Worm (Caenorhabditis elegans) whole organism, young adult: ENCODE measurements around the gene T04C9.2.

ENCODE experiments used
- C06A6.2 ChIP-seq: fragments of 200-800 bp; sonication (Bioruptor generic); conservative IDR thresholded peaks from 2 replicates; pipeline ENCODE4 v1.3.6; 2022; ENCODE audit warnings: missing genetic modification characterization, missing compliant biosample characterization
- C17E4.6 ChIP-seq: fragments of 200-800 bp; sonication (Bioruptor generic); IDR thresholded peaks from 2 replicates; pipeline ENCODE4 v1.3.6; 2022; ENCODE audit warnings: missing genetic modification reagents, missing genetic modification characterization, missing compliant biosample characterization
- D2030.7 ChIP-seq: fragments of 200-800 bp; sonication (Bioruptor generic); IDR thresholded peaks from 2 replicates; pipeline ENCODE4 v1.3.6; 2022; ENCODE audit warnings: missing genetic modification reagents, missing genetic modification characterization, missing compliant biosample characterization
- F23B12.7 ChIP-seq: sonication (generic microtip); optimal IDR thresholded peaks from 2 replicates; lab custom pipeline; 2017; ENCODE audit warnings: missing genetic modification characterization, mild to moderate bottlenecking, missing compliant biosample characterization, antibody characterized with exemption, moderate library complexity; ENCODE audit not compliant: insufficient read depth
- F52B5.7 ChIP-seq: sonication (generic microtip); optimal IDR thresholded peaks from 2 replicates; lab custom pipeline; 2016; ENCODE audit warnings: mild to moderate bottlenecking, missing genetic modification characterization, missing compliant biosample characterization
- K12H6.12 ChIP-seq: fragments of 200-800 bp; sonication (Bioruptor generic); optimal IDR thresholded peaks from 2 replicates; lab custom pipeline; 2018; ENCODE audit warnings: mild to moderate bottlenecking, missing genetic modification characterization, missing compliant biosample characterization
- Y53G8AR.9 ChIP-seq: fragments of 200-800 bp; sonication (Bioruptor generic); conservative IDR thresholded peaks from 2 replicates; pipeline ENCODE4 v1.3.6; 2022; ENCODE audit warnings: missing genetic modification reagents, missing genetic modification characterization, missing compliant biosample characterization
- akir-1 ChIP-seq: fragments of 200-800 bp; sonication (Bioruptor generic); optimal IDR thresholded peaks from 2 replicates; lab custom pipeline; 2018; ENCODE audit warnings: mild to moderate bottlenecking, missing genetic modification characterization, moderate library complexity, missing compliant biosample characterization
- ama-1 ChIP-seq, 3 experiments: fragments of 150-350 bp in 1 of 3; sonication (generic microtip) in 2 of 3; optimal IDR thresholded peaks; 2 replicates each; lab custom pipeline; 2014 to 2018; ENCODE audit warnings: missing biosample characterization in 2 of 3, missing genetic modification characterization in 2 of 3, missing genetic modification reagents in 2 of 3
- aptf-3 ChIP-seq: fragments of 200-800 bp; sonication (Bioruptor generic); IDR thresholded peaks from 2 replicates; pipeline ENCODE4 v1.3.6; 2022; ENCODE audit warnings: missing genetic modification characterization, missing compliant biosample characterization
- attf-6 ChIP-seq: fragments of 200-800 bp; sonication (Bioruptor generic); IDR thresholded peaks from 2 replicates; pipeline ENCODE4 v1.3.6; 2022; ENCODE audit warnings: missing genetic modification reagents, missing genetic modification characterization, missing compliant biosample characterization
- bed-1 ChIP-seq: fragments of 200-800 bp; sonication (Bioruptor generic); IDR thresholded peaks from 2 replicates; pipeline ENCODE4 v1.3.6; 2022; ENCODE audit warnings: missing genetic modification reagents, missing genetic modification characterization, missing compliant biosample characterization
- bed-2 ChIP-seq: fragments of 200-800 bp; sonication (Bioruptor generic); IDR thresholded peaks from 2 replicates; pipeline ENCODE4 v1.3.6; 2022; ENCODE audit warnings: missing genetic modification reagents, missing genetic modification characterization, missing compliant biosample characterization
- cebp-1 ChIP-seq, 2 experiments: fragments of 200-800 bp in 1 of 2; sonication (Bioruptor generic) in 1 of 2; sonication (generic microtip) in 1 of 2; IDR thresholded peaks in 1 of 2; optimal IDR thresholded peaks in 1 of 2; 2 replicates each; pipeline versions ENCODE4 v1.3.6 to Lab custom; 2017 to 2022; ENCODE audit warnings: missing compliant biosample characterization in 2 of 2, missing genetic modification characterization in 2 of 2, mild to moderate bottlenecking in 1 of 2, missing genetic modification reagents in 1 of 2, moderate library complexity in 1 of 2
- cebp-2 ChIP-seq: fragments of 200-800 bp; sonication (Bioruptor generic); IDR thresholded peaks from 2 replicates; pipeline ENCODE4 v1.3.6; 2022; ENCODE audit warnings: missing genetic modification characterization, missing compliant biosample characterization
- efl-1 ChIP-seq: fragments of 150-350 bp; optimal IDR thresholded peaks from 2 replicates; lab custom pipeline; 2014; ENCODE audit warnings: missing biosample characterization, missing genetic modification reagents, missing genetic modification characterization
- egl-44 ChIP-seq: fragments of 200-800 bp; sonication (Bioruptor generic); IDR thresholded peaks from 2 replicates; pipeline ENCODE4 v1.3.6; 2022; ENCODE audit warnings: missing genetic modification reagents, missing genetic modification characterization, missing compliant biosample characterization
- ekl-4 ChIP-seq: fragments of 200-800 bp; sonication (Bioruptor generic); IDR thresholded peaks from 2 replicates; pipeline ENCODE4 v1.3.6; 2022; ENCODE audit warnings: missing genetic modification reagents, missing genetic modification characterization, missing compliant biosample characterization
- ets-4 ChIP-seq: fragments of 200-800 bp; sonication (Bioruptor generic); optimal IDR thresholded peaks from 2 replicates; lab custom pipeline; 2018; ENCODE audit warnings: mild to moderate bottlenecking, missing genetic modification characterization, missing compliant biosample characterization
- hmg-1.2 ChIP-seq: fragments of 200-800 bp; sonication (Bioruptor generic); IDR thresholded peaks from 2 replicates; pipeline ENCODE4 v1.3.6; 2022; ENCODE audit warnings: missing genetic modification reagents, missing genetic modification characterization, missing compliant biosample characterization
- hsf-1 ChIP-seq: fragments of 200-800 bp; sonication (Bioruptor generic); IDR thresholded peaks from 2 replicates; pipeline ENCODE4 v1.3.6; 2022; ENCODE audit warnings: missing genetic modification reagents, missing genetic modification characterization, missing compliant biosample characterization
- lag-1 ChIP-seq: fragments of 200-800 bp; sonication (Bioruptor generic); IDR thresholded peaks from 2 replicates; pipeline ENCODE4 v1.3.6; 2022; ENCODE audit warnings: missing genetic modification reagents, missing genetic modification characterization, missing compliant biosample characterization
- let-526 ChIP-seq: fragments of 200-800 bp; sonication (Bioruptor generic); IDR thresholded peaks from 2 replicates; pipeline ENCODE4 v1.3.6; 2022; ENCODE audit warnings: missing genetic modification reagents, missing genetic modification characterization, missing compliant biosample characterization
- lin-26 ChIP-seq: fragments of 200-800 bp; sonication (Bioruptor generic); IDR thresholded peaks from 2 replicates; pipeline ENCODE4 v1.3.6; 2022; ENCODE audit warnings: missing genetic modification reagents, missing genetic modification characterization, missing compliant biosample characterization
- lin-35 ChIP-seq, 3 experiments: fragments of 150-350 bp in 2 of 3; sonication (generic microtip) in 1 of 3; optimal IDR thresholded peaks; 2 replicates each; lab custom pipeline; 2014 to 2018; ENCODE audit warnings: missing biosample characterization in 3 of 3, missing genetic modification characterization in 3 of 3, missing genetic modification reagents in 3 of 3
- lin-40 ChIP-seq: sonication (generic microtip); optimal IDR thresholded peaks from 2 replicates; lab custom pipeline; 2016; ENCODE audit warnings: missing genetic modification characterization, mild to moderate bottlenecking, missing compliant biosample characterization, missing genotype, missing genetic modification reagents
- madf-3 ChIP-seq: fragments of 200-800 bp; sonication (Bioruptor generic); IDR thresholded peaks from 2 replicates; pipeline ENCODE4 v1.3.6; 2022; ENCODE audit warnings: missing genetic modification reagents, missing genetic modification characterization, missing compliant biosample characterization
- mcd-1 ChIP-seq: fragments of 200-800 bp; sonication (Bioruptor generic); IDR thresholded peaks from 2 replicates; pipeline ENCODE4 v1.3.6; 2022; ENCODE audit warnings: missing genetic modification reagents, missing genetic modification characterization, missing compliant biosample characterization
- mes-4 ChIP-seq: sonication (generic microtip); optimal IDR thresholded peaks from 2 replicates; lab custom pipeline; 2016; ENCODE audit warnings: missing genotype, missing genetic modification characterization, missing compliant biosample characterization
- nhr-120 ChIP-seq: fragments of 200-800 bp; sonication (Bioruptor generic); IDR thresholded peaks from 2 replicates; pipeline ENCODE4 v1.3.6; 2022; ENCODE audit warnings: missing genetic modification characterization, missing compliant biosample characterization
- nhr-179 ChIP-seq: sonication (generic microtip); optimal IDR thresholded peaks from 2 replicates; lab custom pipeline; 2016; ENCODE audit warnings: mild to moderate bottlenecking, missing genetic modification characterization, missing compliant biosample characterization
- nhr-80 ChIP-seq: sonication (generic microtip); optimal IDR thresholded peaks from 2 replicates; lab custom pipeline; 2016; ENCODE audit warnings: missing genetic modification characterization, missing compliant biosample characterization
- nhr-90 ChIP-seq: sonication (generic microtip); optimal IDR thresholded peaks from 2 replicates; lab custom pipeline; 2016; ENCODE audit warnings: missing genotype, mild to moderate bottlenecking, missing genetic modification characterization, missing compliant biosample characterization
- sdz-38 ChIP-seq: sonication (generic microtip); optimal IDR thresholded peaks from 2 replicates; lab custom pipeline; 2016; ENCODE audit warnings: missing genotype, missing genetic modification characterization, missing compliant biosample characterization
- snpc-1.3 ChIP-seq: sonication (generic microtip); optimal IDR thresholded peaks from 2 replicates; lab custom pipeline; 2017; ENCODE audit warnings: missing genetic modification characterization, mild to moderate bottlenecking, missing compliant biosample characterization, antibody characterized with exemption, moderate library complexity, missing genotype, missing genetic modification reagents; ENCODE audit not compliant: insufficient read depth
- unc-130 ChIP-seq: sonication (generic microtip); optimal IDR thresholded peaks from 2 replicates; lab custom pipeline; 2016; ENCODE audit warnings: missing genetic modification reagents, missing genetic modification characterization, missing compliant biosample characterization
- xnd-1 ChIP-seq: sonication (generic microtip); optimal IDR thresholded peaks from 2 replicates; lab custom pipeline; 2016; ENCODE audit warnings: missing genotype, missing genetic modification reagents, missing genetic modification characterization, missing compliant biosample characterization
- ztf-18 ChIP-seq: sonication (generic microtip); optimal IDR thresholded peaks from 2 replicates; lab custom pipeline; 2016; ENCODE audit warnings: missing genotype, mild to moderate bottlenecking, missing genetic modification characterization, missing compliant biosample characterization
- ztf-26 ChIP-seq: sonication (generic microtip); optimal IDR thresholded peaks from 2 replicates; lab custom pipeline; 2017; ENCODE audit warnings: missing genetic modification characterization, missing compliant biosample characterization

Gene T04C9.2

DNA sequence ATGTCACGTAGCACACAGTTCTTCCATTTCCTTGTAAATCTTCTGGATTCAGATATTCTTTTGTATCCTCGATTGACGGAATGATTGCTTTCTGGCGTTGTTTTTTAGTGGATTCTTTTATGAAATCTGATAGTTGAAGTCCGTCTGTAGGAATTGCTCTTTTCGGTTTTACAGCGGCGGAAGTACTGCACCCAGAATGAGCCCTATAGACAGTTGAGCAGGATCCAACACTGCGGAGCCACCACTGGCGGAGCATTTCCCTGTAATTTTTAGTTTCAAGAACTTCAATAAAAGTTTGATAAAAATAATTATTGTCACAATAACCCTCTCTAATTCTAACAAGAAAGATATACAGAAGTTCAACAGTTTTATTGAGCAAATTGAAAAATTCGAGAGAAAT lies 45.8 kb upstream of the T04C9.2 start, which contains the start of gene F25B5.5:
TSS of gene F25B5.5 (minus strand) at position 260 of the 400 bp plus-strand sequence.
- TF ChIP-seq lin-26 (GFP tag; lab: Robert Waterston, UW) (0 out of 2 replicates have a peak, but pooled peaks have one; percentile 32), nhr-90 (tag; lab: Kevin White, UChicago) (no peak), sdz-38 (tag; lab: Kevin White, UChicago) (no peak), ama-1 (optimal IDR thresholded peaks at IDR 0.05; lab: Kevin White, UChicago) (peak; percentile 53), ama-1 (GFP tag; optimal IDR thresholded peaks at IDR 0.05; lab: Kevin White, UChicago) (no peak), cebp-1 (GFP tag; IDR thresholded peaks at IDR 0.05; lab: Robert Waterston, UW) (no peak), cebp-1 (tag; optimal IDR thresholded peaks at IDR 0.05; lab: Kevin White, UChicago) (peak; percentile 22), madf-3 (0 out of 2 replicates have a peak, but pooled peaks have one; percentile 12), C06A6.2 (no peak), egl-44 (GFP tag; lab: Robert Waterston, UW) (0 out of 2 replicates have a peak, but pooled peaks have one; percentile 27), akir-1 (GFP tag; lab: Kevin White, UChicago) (no peak), ekl-4 (GFP tag; lab: Robert Waterston, UW) (0 out of 2 replicates have a peak, but pooled peaks have one; percentile 45), lin-35 (GFP tag; optimal IDR thresholded peaks at IDR 0.05; lab: Kevin White, UChicago) (peak in 1 of 3 experiments; percentile 32)

DNA sequence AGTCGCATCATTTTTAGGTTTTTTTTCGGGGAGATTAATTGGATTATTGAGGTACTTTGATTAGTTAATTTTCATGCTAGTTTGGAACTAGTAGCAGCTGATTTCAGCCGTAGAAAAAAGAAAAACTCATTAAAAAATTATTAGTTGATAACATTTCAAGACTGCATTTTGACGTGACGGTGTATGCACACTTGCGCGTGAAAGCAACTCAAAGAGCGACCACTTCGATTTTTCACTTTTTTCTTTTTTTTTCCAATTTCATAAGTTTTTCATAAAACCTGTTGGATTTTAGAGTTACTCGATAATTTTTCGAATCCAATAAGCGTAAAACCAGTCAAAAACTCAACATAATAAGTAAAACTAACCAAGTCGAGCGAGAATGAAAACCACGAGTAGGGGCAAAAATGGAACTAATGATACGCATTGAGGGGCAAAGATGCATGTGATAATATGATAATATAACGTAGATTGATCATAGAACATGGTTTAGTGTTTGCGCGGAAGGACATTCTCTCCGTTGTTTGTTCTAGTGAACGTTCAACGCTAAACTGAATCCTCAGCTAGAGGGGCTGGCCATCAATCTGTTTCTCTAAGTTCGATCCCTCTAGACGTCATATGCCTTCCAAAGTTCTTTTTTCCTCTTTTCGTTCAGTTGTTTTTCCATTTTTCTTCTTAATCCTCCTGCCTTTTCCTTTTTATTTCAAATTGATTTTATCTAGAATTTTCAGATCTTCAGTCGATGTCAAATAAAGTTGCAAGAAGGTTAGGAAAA lies 43.3 kb upstream of the T04C9.2 start, which contains the start of the genes F25B5.6 and F25B5.3:
TSS of gene F25B5.6 (minus strand) at position 572 of the 772 bp plus-strand sequence.
TSS of gene F25B5.3 (plus strand) at position 722 of the 772 bp plus-strand sequence.
- TF ChIP-seq F23B12.7 (tag; lab: Kevin White, UChicago) (peak; percentile 34), cebp-1 (GFP tag; IDR thresholded peaks at IDR 0.05; lab: Robert Waterston, UW) (no peak), cebp-1 (tag; optimal IDR thresholded peaks at IDR 0.05; lab: Kevin White, UChicago) (peak; percentile 18), Y53G8AR.9 (GFP tag; lab: Robert Waterston, UW) (0 out of 2 replicates have a peak, but pooled peaks have one; percentile 23), C17E4.6 (GFP tag; lab: Robert Waterston, UW) (no peak), mcd-1 (GFP tag; lab: Robert Waterston, UW) (0 out of 2 replicates have a peak, but pooled peaks have one; percentile 14)

DNA sequence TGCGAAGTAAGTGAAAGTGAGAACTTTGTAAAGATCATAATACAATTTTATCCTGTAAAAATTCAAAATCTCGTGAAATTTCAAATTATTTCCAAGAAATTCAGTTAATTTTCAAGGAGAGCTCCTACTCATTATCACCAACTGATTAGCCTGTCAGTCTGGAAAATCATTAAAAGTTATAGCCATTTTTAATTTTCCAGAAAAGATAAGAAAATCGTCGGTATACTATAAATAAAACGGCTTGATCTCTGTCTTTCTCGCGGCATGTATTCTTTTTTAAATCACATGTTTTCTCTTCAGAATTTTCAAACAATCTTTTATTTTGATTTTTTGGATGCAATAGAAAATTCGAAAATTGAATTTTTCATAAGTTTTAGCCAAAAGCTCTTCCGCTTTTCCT lies 42.7 kb upstream of the T04C9.2 start:
- no peak for TF ChIP-seq mcd-1 (GFP tag; lab: Robert Waterston, UW)
- no peak for TF ChIP-seq nhr-179
- TF ChIP-seq C17E4.6 (GFP tag; lab: Robert Waterston, UW): no peak
- TF ChIP-seq xnd-1 (tag; lab: Kevin White, UChicago): no peak
- TF ChIP-seq egl-44 (GFP tag; lab: Robert Waterston, UW): no peak
- TF ChIP-seq mes-4 (tag; lab: Kevin White, UChicago): no peak
- no peak for TF ChIP-seq cebp-2 (GFP tag; lab: Robert Waterston, UW)
- no peak for TF ChIP-seq lag-1
- TF ChIP-seq lin-35 (GFP tag; optimal IDR thresholded peaks at IDR 0.05; lab: Kevin White, UChicago): no peak
- TF ChIP-seq bed-1 (GFP tag; lab: Robert Waterston, UW): no peak
- TF ChIP-seq attf-6 (GFP tag; lab: Robert Waterston, UW): no peak
- TF ChIP-seq lin-40 (tag; lab: Kevin White, UChicago): no peak
- no peak for TF ChIP-seq nhr-120 (GFP tag; lab: Robert Waterston, UW)

DNA sequence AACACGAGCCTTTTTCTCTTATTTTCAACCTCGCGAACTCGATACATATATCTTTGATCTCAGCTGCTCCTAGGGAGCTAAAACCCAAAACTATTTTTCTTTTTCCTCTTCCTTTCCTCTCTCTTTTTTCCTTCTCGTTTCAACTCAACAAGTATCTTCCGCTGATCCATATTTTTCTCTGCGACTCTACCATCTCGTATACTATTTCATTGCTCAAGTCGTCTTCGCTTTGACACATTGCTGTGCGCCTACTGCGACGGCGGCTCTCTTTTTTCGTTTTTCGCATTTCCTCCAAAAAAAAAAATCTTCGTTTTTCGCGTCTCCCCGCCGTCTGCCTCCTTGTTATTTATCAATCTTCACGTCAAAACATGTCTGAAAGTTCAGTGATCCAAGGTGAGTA lies 41.9 kb upstream of the T04C9.2 start:
- TF ChIP-seq bed-2: no peak
- TF ChIP-seq unc-130 (GFP tag; lab: Kevin White, UChicago): no peak
- TF ChIP-seq aptf-3: no peak
- no peak for TF ChIP-seq hsf-1 (GFP tag; lab: Robert Waterston, UW)
- no peak for TF ChIP-seq ets-4 (GFP tag; lab: Kevin White, UChicago)
- no peak for TF ChIP-seq let-526 (GFP tag; lab: Robert Waterston, UW)
- no peak for TF ChIP-seq ztf-26 (tag; lab: Kevin White, UChicago)
- TF ChIP-seq xnd-1 (tag; lab: Kevin White, UChicago): no peak
- TF ChIP-seq hmg-1.2 (GFP tag; lab: Robert Waterston, UW): peak; percentile 77
- no peak for TF ChIP-seq nhr-80 (tag; lab: Kevin White, UChicago)
- TF ChIP-seq K12H6.12 (tag; lab: Kevin White, UChicago): peak; percentile 48
- TF ChIP-seq F52B5.7: no peak
- TF ChIP-seq mcd-1 (GFP tag; lab: Robert Waterston, UW): 0 out of 2 replicates have a peak, but pooled peaks have one; percentile 9
- TF ChIP-seq efl-1: no peak
- no peak for TF ChIP-seq ztf-18
- peak; percentile 60 for TF ChIP-seq ama-1 (optimal IDR thresholded peaks at IDR 0.05; lab: Kevin White, UChicago)
- TF ChIP-seq ama-1 (GFP tag; optimal IDR thresholded peaks at IDR 0.05; lab: Kevin White, UChicago): no peak
- no peak for TF ChIP-seq snpc-1.3 (tag; lab: Kevin White, UChicago)
- TF ChIP-seq lin-35 (GFP tag; optimal IDR thresholded peaks at IDR 0.05; lab: Kevin White, UChicago): peak in 1 of 3 experiments; percentile 8
- no peak for TF ChIP-seq D2030.7 (GFP tag; lab: Robert Waterston, UW)
